Worm (Caenorhabditis elegans): ENCODE measurements around the gene slrp-1.
A peak's percentile ranks its signal among the peaks of the same experiment; 100 is the strongest.

Gene slrp-1

DNA sequence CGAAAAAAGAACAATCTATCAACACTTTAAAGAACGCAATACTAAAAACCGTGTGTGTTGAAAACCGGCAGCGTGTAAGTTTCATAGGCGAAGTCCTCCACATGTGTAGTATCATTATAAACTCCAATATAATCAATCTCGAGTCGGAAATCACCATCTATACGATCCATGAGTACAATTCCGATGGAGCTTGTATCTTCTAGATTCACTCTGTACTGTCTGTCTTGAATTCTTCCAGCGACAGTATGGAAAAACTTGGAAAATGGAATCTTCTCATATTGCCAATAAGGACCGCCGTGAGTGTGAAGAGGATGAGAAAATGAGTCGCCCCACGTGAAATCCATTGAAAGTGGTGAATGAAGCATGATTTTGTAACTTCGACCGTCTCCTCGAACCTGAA lies 1.3 kb downstream of the slrp-1 start (continued):
- TF ChIP-seq B0261.1 (tag; optimal IDR thresholded peaks at IDR 0.05): no peak
- no peak for TF ChIP-seq Y79H2A.3 (GFP tag; conservative IDR thresholded peaks at IDR 0.05)
- TF ChIP-seq rec-8 (tag; optimal IDR thresholded peaks at IDR 0.05): no peak
- no peak for TF ChIP-seq attf-3 (GFP tag; conservative IDR thresholded peaks at IDR 0.05)
- TF ChIP-seq ceh-27 (GFP tag; optimal IDR thresholded peaks at IDR 0.05): no peak
- no peak for TF ChIP-seq ztf-22 (GFP tag; optimal IDR thresholded peaks at IDR 0.05)
- TF ChIP-seq Y53G8AR.9 (GFP tag; conservative IDR thresholded peaks at IDR 0.05): peak; percentile 90
- TF ChIP-seq repo-1 (tag; optimal IDR thresholded peaks at IDR 0.05): peak; percentile 77
- TF ChIP-seq akir-1 (GFP tag; optimal IDR thresholded peaks at IDR 0.05): no peak
- TF ChIP-seq zfh-2 (GFP tag; conservative IDR thresholded peaks at IDR 0.05): no peak
- no peak for TF ChIP-seq ztf-28 (GFP tag; IDR thresholded peaks at IDR 0.05)

DNA sequence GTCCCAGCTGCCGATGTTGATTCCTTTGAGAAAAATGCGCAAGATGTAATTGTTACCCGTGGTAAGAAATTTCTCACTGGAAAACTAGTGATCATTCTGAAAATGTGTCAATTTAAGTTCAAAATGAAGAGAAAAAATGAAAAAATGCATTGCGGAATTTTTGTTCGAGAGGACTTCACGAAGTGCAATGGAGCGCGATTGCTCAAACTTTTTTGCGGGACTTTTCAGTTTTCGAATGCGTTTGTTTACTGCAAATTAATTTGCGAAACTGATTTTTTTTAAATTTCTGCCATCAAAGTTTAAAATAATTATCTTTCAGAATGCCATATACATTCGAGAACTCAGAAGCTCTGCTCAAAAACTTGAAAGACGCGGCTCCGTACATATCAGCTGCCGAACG lies 2.9 kb downstream of the slrp-1 start, which contains the start of the genes nuaf-1 and bir-2:
nuaf-1 (minus strand) TSS at position 98 of the 400 bp plus-strand sequence.
bir-2 (plus strand) TSS at position 318 of the 400 bp plus-strand sequence.
- TF ChIP-seq ztf-6 (GFP tag; IDR thresholded peaks at IDR 0.05) (no peak), hmg-20 (GFP tag; IDR thresholded peaks at IDR 0.05) (no peak), D2030.7 (GFP tag; IDR thresholded peaks at IDR 0.05) (peak; percentile 45), Y79H2A.3 (GFP tag; conservative IDR thresholded peaks at IDR 0.05) (no peak), rcor-1 (GFP tag; IDR thresholded peaks at IDR 0.05) (peak; percentile 29; the same call in 1 of the 2 replicates), snpc-4 (GFP tag; optimal IDR thresholded peaks at IDR 0.05) (no peak), snpc-4 (tag; optimal IDR thresholded peaks at IDR 0.05) (peak in 2 of 4 experiments; percentile 17 to 40), F23B12.7 (tag; optimal IDR thresholded peaks at IDR 0.05; ENCODE audit: insufficient read depth) (peak; percentile 3), dox-1 (GFP tag; IDR thresholded peaks at IDR 0.05) (0 out of 2 replicates have a peak, but pooled peaks have one; percentile 24), hmg-1.2 (GFP tag; IDR thresholded peaks at IDR 0.05) (0 out of 2 replicates have a peak, but pooled peaks have one; percentile 8), snpc-3.4 (tag; optimal IDR thresholded peaks at IDR 0.05) (peak; percentile 67), attf-5 (GFP tag; optimal IDR thresholded peaks at IDR 0.05) (peak; percentile 9), lin-54 (GFP tag; optimal IDR thresholded peaks at IDR 0.05) (peak; percentile 65), mcd-1 (GFP tag; IDR thresholded peaks at IDR 0.05) (peak; percentile 94), lsl-1 (GFP tag; optimal IDR thresholded peaks at IDR 0.05) (peak; percentile 41), lir-1 (GFP tag; conservative IDR thresholded peaks at IDR 0.05) (no peak), efl-1 (GFP tag; optimal IDR thresholded peaks at IDR 0.05) (peak; percentile 46), madf-6 (GFP tag; IDR thresholded peaks at IDR 0.05) (peak; percentile 63), nhr-80 (tag; optimal IDR thresholded peaks at IDR 0.05) (peak; percentile 8), chd-7 (tag; optimal IDR thresholded peaks at IDR 0.05) (no peak)

- TF ChIP-seq snpc-4 (GFP tag; optimal IDR thresholded peaks at IDR 0.05) (no peak), snpc-4 (tag; optimal IDR thresholded peaks at IDR 0.05) (peak in 1 of 4 experiments; percentile 8), B0035.1 (tag; optimal IDR thresholded peaks at IDR 0.05) (no peak), nhr-80 (tag; optimal IDR thresholded peaks at IDR 0.05) (peak; percentile 75), bed-1 (GFP tag; IDR thresholded peaks at IDR 0.05) (no peak)
Observed at ce11 chrV:13571714-13572258, 6.1 kb downstream of the slrp-1 start, which contains the start of gene C50B8.4. Gene C50B8.4 (plus strand): TSS chrV:13572012.

- TF ChIP-seq cebp-1 (GFP tag; IDR thresholded peaks at IDR 0.05): no peak
- no peak for TF ChIP-seq cebp-1 (tag; optimal IDR thresholded peaks at IDR 0.05)
- 0 out of 2 replicates have a peak, but pooled peaks have one; percentile 9 for TF ChIP-seq hsf-1 (GFP tag; IDR thresholded peaks at IDR 0.05)
Observed at ce11 chrV:13575866-13576265, 10.2 kb downstream of the slrp-1 start.

All from whole organism, young adult.